Worm (Caenorhabditis elegans): ENCODE results near the gene chtb-2.
A peak's percentile ranks its signal among the peaks of the same experiment; 100 is the strongest.

chtb-2 gene

ce11 chrIII:6444335-6444734, 38.7 kb upstream of the chtb-2 start, which contains the start of gene C05D11.13:
TSS of gene C05D11.13 (minus strand) at chrIII:6444586.
- TF ChIP-seq daf-16 (GFP tag; optimal IDR thresholded peaks at IDR 0.05) = peak in 1 of 2 experiments; percentile 32
- TF ChIP-seq daf-16 (tag; optimal IDR thresholded peaks at IDR 0.05) = peak; percentile 45
- no peak for TF ChIP-seq sdz-12 (GFP tag; optimal IDR thresholded peaks at IDR 0.05)
- peak; percentile 12 for TF ChIP-seq dpl-1 (GFP tag; optimal IDR thresholded peaks at IDR 0.05)
- TF ChIP-seq ZK546.5 (tag; optimal IDR thresholded peaks at IDR 0.05) = no peak
- peak; percentile 37 for TF ChIP-seq rbr-2 (tag; optimal IDR thresholded peaks at IDR 0.05)
- TF ChIP-seq hlh-30 (tag; optimal IDR thresholded peaks at IDR 0.05; ENCODE audit: insufficient read depth) = peak; percentile 56
- TF ChIP-seq hlh-11 (tag; optimal IDR thresholded peaks at IDR 0.05) = peak; percentile 49
- TF ChIP-seq Y105C5A.15 (GFP tag; IDR thresholded peaks at IDR 0.05) = 0 out of 2 replicates have a peak, but pooled peaks have one; percentile 33
- peak; percentile 64 for TF ChIP-seq dve-1 (tag; optimal IDR thresholded peaks at IDR 0.05; ENCODE audit: insufficient read depth)
- peak; percentile 27; the same call in 1 of the 2 replicates for TF ChIP-seq lin-1 (GFP tag; IDR thresholded peaks at IDR 0.05)
- TF ChIP-seq mdl-1 (tag; optimal IDR thresholded peaks at IDR 0.05) = peak; percentile 28 to 74
- TF ChIP-seq F26F4.8 (GFP tag; conservative IDR thresholded peaks at IDR 0.05) = no peak
- peak; percentile 42 for TF ChIP-seq mxl-3 (GFP tag; optimal IDR thresholded peaks at IDR 0.05)
- peak; percentile 31 for TF ChIP-seq F10B5.3 (tag; optimal IDR thresholded peaks at IDR 0.05)
- no peak for TF ChIP-seq skn-1 (tag; optimal IDR thresholded peaks at IDR 0.05)
- peak; percentile 54 for TF ChIP-seq nhr-6 (tag; optimal IDR thresholded peaks at IDR 0.05)
- no peak for TF ChIP-seq daf-12 (tag; optimal IDR thresholded peaks at IDR 0.05)
- peak; percentile 1 for TF ChIP-seq aha-1 (tag)
- no peak for TF ChIP-seq Y48G9A.11 (GFP tag; IDR thresholded peaks at IDR 0.05)
- TF ChIP-seq arid-1 (GFP tag; conservative IDR thresholded peaks at IDR 0.05) = 0 out of 2 replicates have a peak, but pooled peaks have one; percentile 27
- peak; percentile 73 for TF ChIP-seq mep-1 (tag; optimal IDR thresholded peaks at IDR 0.05)
- TF ChIP-seq lsy-2 (tag; optimal IDR thresholded peaks at IDR 0.05) = peak in 1 of 2 experiments; percentile 86
- no peak for TF ChIP-seq lin-29 (GFP tag; IDR thresholded peaks at IDR 0.05)
- peak; percentile 30; the same call in 1 of the 2 replicates for TF ChIP-seq dmd-6 (GFP tag; IDR thresholded peaks at IDR 0.05)
- TF ChIP-seq nhr-28 (tag; optimal IDR thresholded peaks at IDR 0.05) = peak; percentile 43
- peak; percentile 66 for TF ChIP-seq duxl-1 (tag; optimal IDR thresholded peaks at IDR 0.05; ENCODE audit: poor library complexity)
- TF ChIP-seq nhr-102 (tag; optimal IDR thresholded peaks at IDR 0.05) = peak; percentile 39
- no peak for TF ChIP-seq pha-4 (GFP tag; IDR thresholded peaks at IDR 0.05)
- peak; percentile 77 for TF ChIP-seq pha-4 (tag; optimal IDR thresholded peaks at IDR 0.05)
- peak; percentile 34; the same call in 1 of the 2 replicates for TF ChIP-seq hmg-1.1 (GFP tag; IDR thresholded peaks at IDR 0.05)
- TF ChIP-seq zfp-3 (GFP tag; conservative IDR thresholded peaks at IDR 0.05) = no peak
- peak; percentile 58 for TF ChIP-seq lin-38 (GFP tag; IDR thresholded peaks at IDR 0.05)
- peak; percentile 56 for TF ChIP-seq mes-2 (tag; optimal IDR thresholded peaks at IDR 0.05; ENCODE audit: poor library complexity, severe bottlenecking)
- TF ChIP-seq T26A8.4 (GFP tag; IDR thresholded peaks at IDR 0.05) = peak; percentile 63; the same call in 1 of the 2 replicates
- peak; percentile 19 for TF ChIP-seq ama-1 (optimal IDR thresholded peaks at IDR 0.05)

DNA sequence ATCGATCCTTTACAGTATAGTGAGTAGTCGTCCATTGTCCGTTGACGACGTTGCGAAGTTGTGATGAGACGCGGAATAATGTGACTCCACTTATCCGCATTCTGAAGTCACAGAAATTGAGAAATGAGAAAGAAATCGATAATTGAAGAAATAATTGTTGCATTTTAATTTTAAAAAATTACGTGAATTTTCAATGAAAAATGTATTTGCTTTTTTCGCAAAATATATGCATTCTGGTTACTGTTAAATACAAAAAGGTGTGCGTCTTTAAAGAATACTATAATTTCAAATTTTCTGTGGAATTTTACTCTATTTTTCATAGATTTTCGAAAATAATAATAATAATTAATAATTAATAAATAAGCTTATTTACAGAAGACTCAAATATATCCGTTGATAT, 36.2 kb upstream of the chtb-2 start, which contains the start of gene let-721:
Gene let-721 (minus strand): TSS at position 101 of the 400 bp plus-strand sequence.
- TF ChIP-seq unc-62 (GFP tag; optimal IDR thresholded peaks at IDR 0.05 in 1 of 2) (peak in 1 of 2 experiments; percentile 45), unc-62 (tag; optimal IDR thresholded peaks at IDR 0.05) (no peak), mxl-3 (GFP tag; optimal IDR thresholded peaks at IDR 0.05) (no peak), ceh-62 (tag; optimal IDR thresholded peaks at IDR 0.05) (no peak), vab-7 (GFP tag; IDR thresholded peaks at IDR 0.05) (0 out of 2 replicates have a peak, but pooled peaks have one; percentile 11)
